Fruit fly (Drosophila melanogaster) whole organism, embryonic: ENCODE results near the gene LysRS.

Experiments
- Awh ChIP-seq: fragments of 200-800 bp; sonication (Bioruptor generic); IDR thresholded peaks from 2 replicates; pipeline ENCODE4, ENCODE4 v1.3.6; 2022; ENCODE audit warnings: missing biosample characterization, missing genetic modification characterization
- B-H2 ChIP-seq: fragments of 200-800 bp; sonication (Bioruptor generic); optimal IDR thresholded peaks from 2 replicates; lab custom pipeline; 2018; ENCODE audit warnings: missing biosample characterization, mild to moderate bottlenecking, missing genetic modification characterization
- CG11085 ChIP-seq: fragments of 200-800 bp; sonication (Bioruptor generic); IDR thresholded peaks from 2 replicates; pipeline ENCODE4 v1.3.6; 2022; ENCODE audit warnings: missing biosample characterization, missing genetic modification characterization
- CG11696 ChIP-seq: fragments of 200-800 bp; sonication (Bioruptor generic); IDR thresholded peaks from 2 replicates; pipeline ENCODE4 v1.3.6; 2022; ENCODE audit warnings: missing biosample characterization, missing genetic modification characterization
- CG11723 ChIP-seq: fragments of 200-800 bp; sonication (Bioruptor generic); optimal IDR thresholded peaks from 2 replicates; lab custom pipeline; 2017; ENCODE audit warnings: missing biosample characterization, mild to moderate bottlenecking, missing genetic modification characterization
- CG12659 ChIP-seq: fragments of 200-800 bp; sonication (Bioruptor generic); optimal IDR thresholded peaks from 3 replicates; lab custom pipeline; 2017; ENCODE audit warnings: mild to moderate bottlenecking, missing biosample characterization, missing genetic modification reagents, missing genetic modification characterization
- CG15479 ChIP-seq: fragments of 200-800 bp; sonication (Bioruptor generic); optimal IDR thresholded peaks from 3 replicates; lab custom pipeline; 2019; ENCODE audit warnings: missing biosample characterization, mild to moderate bottlenecking, missing genetic modification characterization, moderate library complexity
- CG16813 ChIP-seq: fragments of 200-800 bp; sonication (Bioruptor generic); IDR thresholded peaks from 3 replicates; pipeline ENCODE4 v1.3.6; 2022; ENCODE audit warnings: missing biosample characterization, missing genetic modification characterization; ENCODE audit not compliant: partially characterized antibody
- CG17359 ChIP-seq: fragments of 200-800 bp; sonication (Bioruptor generic); optimal IDR thresholded peaks from 3 replicates; lab custom pipeline; 2018; ENCODE audit warnings: missing biosample characterization, mild to moderate bottlenecking, missing genetic modification characterization, moderate library complexity
- CG18262 ChIP-seq: fragments of 200-800 bp; optimal IDR thresholded peaks from 3 replicates; lab custom pipeline; 2019; ENCODE audit warnings: missing biosample characterization, mild to moderate bottlenecking, missing genetic modification characterization, moderate library complexity
- CG2199 ChIP-seq: fragments of 200-800 bp; sonication (Bioruptor generic); IDR thresholded peaks from 3 replicates; pipeline ENCODE4 v1.3.6; 2022; ENCODE audit warnings: missing biosample characterization, missing genetic modification characterization
- CG2875 ChIP-seq: fragments of 200-800 bp; sonication (Bioruptor generic); optimal IDR thresholded peaks from 2 replicates; lab custom pipeline; 2017; ENCODE audit warnings: missing biosample characterization, mild to moderate bottlenecking, missing genetic modification characterization, missing genetic modification reagents
- CG32767 ChIP-seq: fragments of 200-800 bp; sonication (Bioruptor generic); IDR thresholded peaks from 2 replicates; pipeline ENCODE4 v1.3.6; 2022; ENCODE audit warnings: missing biosample characterization, missing genetic modification characterization
- CG32772 ChIP-seq: fragments of 200-800 bp; sonication (Bioruptor generic); IDR thresholded peaks from 2 replicates; pipeline ENCODE4 v1.3.6; 2022; ENCODE audit warnings: missing biosample characterization, missing genetic modification characterization
- CG6791 ChIP-seq: fragments of 200-800 bp; sonication (Bioruptor generic); IDR thresholded peaks from 3 replicates; pipeline ENCODE4 v1.3.6; 2022; ENCODE audit warnings: missing biosample characterization, missing genetic modification characterization; ENCODE audit not compliant: partially characterized antibody
- CG6854 ChIP-seq: fragments of 200-800 bp; sonication (Bioruptor generic); optimal IDR thresholded peaks from 3 replicates; lab custom pipeline; 2017; ENCODE audit warnings: missing biosample characterization, mild to moderate bottlenecking, missing genetic modification characterization
- CG7987 ChIP-seq: fragments of 200-800 bp; sonication (Bioruptor generic); optimal IDR thresholded peaks from 2 replicates; lab custom pipeline; 2018; ENCODE audit warnings: missing biosample characterization, mild to moderate bottlenecking, missing genetic modification characterization, moderate library complexity
- CG8359 ChIP-seq: fragments of 200-800 bp; sonication (Bioruptor generic); optimal IDR thresholded peaks from 2 replicates; lab custom pipeline; 2017; ENCODE audit warnings: missing biosample characterization, mild to moderate bottlenecking, missing genetic modification characterization, borderline replicate concordance
- D19B ChIP-seq: fragments of 200-800 bp; sonication (Bioruptor generic); optimal IDR thresholded peaks from 2 replicates; lab custom pipeline; 2017; ENCODE audit warnings: missing biosample characterization, mild to moderate bottlenecking, missing genetic modification characterization
- E2f2 ChIP-seq: fragments of 200-800 bp; sonication (Bioruptor generic); IDR thresholded peaks from 2 replicates; pipeline ENCODE4 v1.3.6; 2022; ENCODE audit warnings: missing biosample characterization, missing genetic modification characterization
- Gug ChIP-seq: fragments of 200-800 bp; sonication (Bioruptor generic); IDR thresholded peaks from 4 replicates; pipeline ENCODE4 v1.3.6; 2022; ENCODE audit warnings: missing biosample characterization, missing genetic modification characterization
- H15 ChIP-seq: fragments of 200-800 bp; sonication (Bioruptor generic); IDR thresholded peaks from 3 replicates; pipeline ENCODE4 v1.3.6; 2022; ENCODE audit warnings: missing biosample characterization, missing genetic modification characterization
- HLH4C ChIP-seq: fragments of 200-800 bp; sonication (Bioruptor generic); IDR thresholded peaks from 3 replicates; pipeline ENCODE4 v1.3.6; 2022; ENCODE audit warnings: missing biosample characterization, missing genetic modification characterization; ENCODE audit not compliant: partially characterized antibody
- Hr39 ChIP-seq: fragments of >200 bp; optimal IDR thresholded peaks from 2 replicates; lab custom pipeline; 2017
- Lpt ChIP-seq: fragments of >200 bp; optimal IDR thresholded peaks from 2 replicates; lab custom pipeline; 2018; ENCODE audit warnings: missing biosample characterization, missing genetic modification characterization
- Neu2 ChIP-seq: fragments of 200-800 bp; sonication (Bioruptor generic); optimal IDR thresholded peaks from 3 replicates; lab custom pipeline; 2016; ENCODE audit warnings: missing biosample characterization, missing genetic modification characterization, borderline replicate concordance
- Sin3A ChIP-seq: fragments of >200 bp; optimal IDR thresholded peaks from 2 replicates; lab custom pipeline; 2018
- YL-1 ChIP-seq: fragments of 200-800 bp; sonication (Bioruptor generic); optimal IDR thresholded peaks from 3 replicates; lab custom pipeline; 2017; ENCODE audit warnings: missing biosample characterization, mild to moderate bottlenecking, missing genetic modification characterization
- al ChIP-seq: fragments of 200-800 bp; sonication (Bioruptor generic); IDR thresholded peaks from 2 replicates; pipeline ENCODE4 v1.3.6; 2022; ENCODE audit warnings: missing biosample characterization, missing genetic modification characterization
- amos ChIP-seq: fragments of 200-800 bp; sonication (Bioruptor generic); IDR thresholded peaks from 2 replicates; pipeline ENCODE4 v1.3.6; 2022; ENCODE audit warnings: missing biosample characterization, missing genetic modification characterization; ENCODE audit not compliant: partially characterized antibody
- bowl ChIP-seq: fragments of 200-800 bp; sonication (Bioruptor generic); IDR thresholded peaks from 2 replicates; pipeline ENCODE4 v1.3.6; 2022; ENCODE audit warnings: missing biosample characterization, missing genetic modification characterization
- da ChIP-seq: fragments of 200-800 bp; sonication (Bioruptor generic); optimal IDR thresholded peaks from 2 replicates; lab custom pipeline; 2016; ENCODE audit warnings: missing biosample characterization, missing genetic modification characterization
- gce ChIP-seq: fragments of 200-800 bp; sonication (Bioruptor generic); IDR thresholded peaks from 3 replicates; pipeline ENCODE4 v1.3.6; 2022; ENCODE audit warnings: missing biosample characterization, missing genetic modification characterization
- inv ChIP-seq: fragments of 200-800 bp; sonication (Bioruptor generic); IDR thresholded peaks from 2 replicates; pipeline ENCODE4 v1.3.6; 2022; ENCODE audit warnings: missing biosample characterization, missing genetic modification characterization; ENCODE audit not compliant: partially characterized antibody
- ken ChIP-seq: fragments of 200-800 bp; sonication (Bioruptor generic); IDR thresholded peaks from 3 replicates; pipeline ENCODE4 v1.3.6; 2022; ENCODE audit warnings: missing biosample characterization, missing genetic modification characterization
- lmd ChIP-seq: fragments of 200-800 bp; sonication (Bioruptor generic); IDR thresholded peaks from 2 replicates; pipeline ENCODE4 v1.3.6; 2022; ENCODE audit warnings: missing biosample characterization, missing genetic modification characterization
- mam ChIP-seq: fragments of 200-800 bp; sonication (Bioruptor generic); optimal IDR thresholded peaks from 3 replicates; lab custom pipeline; 2016; ENCODE audit warnings: missing biosample characterization, missing genetic modification characterization
- nom ChIP-seq: fragments of 200-800 bp; sonication (Bioruptor generic); optimal IDR thresholded peaks from 2 replicates; lab custom pipeline; 2017; ENCODE audit warnings: missing biosample characterization, missing genetic modification characterization, mild to moderate bottlenecking, moderate library complexity, missing genetic modification reagents
- oc ChIP-seq: fragments of 200-800 bp; sonication (Bioruptor generic); optimal IDR thresholded peaks from 2 replicates; lab custom pipeline; 2018; ENCODE audit warnings: missing biosample characterization, mild to moderate bottlenecking, missing genetic modification characterization, moderate library complexity
- odd ChIP-seq: fragments of 200-800 bp; sonication (Bioruptor generic); optimal IDR thresholded peaks from 2 replicates; lab custom pipeline; 2017; ENCODE audit warnings: missing biosample characterization, mild to moderate bottlenecking, missing genetic modification characterization
- p53 ChIP-seq: fragments of 200-800 bp; sonication (Bioruptor generic); optimal IDR thresholded peaks from 2 replicates; lab custom pipeline; 2016; ENCODE audit warnings: missing biosample characterization, missing genetic modification characterization
- psq ChIP-seq: fragments of 200-800 bp; sonication (Bioruptor generic); optimal IDR thresholded peaks from 2 replicates; lab custom pipeline; 2017; ENCODE audit warnings: missing biosample characterization, missing genetic modification characterization
- row ChIP-seq: fragments of 200-800 bp; sonication (Bioruptor generic); IDR thresholded peaks from 3 replicates; pipeline ENCODE4 v1.3.6; 2022; ENCODE audit warnings: missing biosample characterization, missing genetic modification characterization
- sug ChIP-seq: fragments of 200-800 bp; optimal IDR thresholded peaks from 2 replicates; lab custom pipeline; 2019; ENCODE audit warnings: missing biosample characterization, mild to moderate bottlenecking, missing genetic modification characterization, moderate library complexity
- tgo ChIP-seq: fragments of 200-800 bp; sonication (Bioruptor generic); IDR thresholded peaks from 3 replicates; pipeline ENCODE4 v1.3.6; 2022; ENCODE audit warnings: missing biosample characterization, missing genetic modification characterization
- tll ChIP-seq, 2 experiments: fragments of 200-800 bp in 1 of 2; fragments of >200 bp in 1 of 2; sonication (Bioruptor generic) in 1 of 2; optimal IDR thresholded peaks; 2 replicates each; lab custom pipeline; 2017 to 2019; ENCODE audit warnings: missing biosample characterization in 2 of 2, missing genetic modification characterization in 2 of 2, mild to moderate bottlenecking in 1 of 2, moderate library complexity in 1 of 2
- ttk ChIP-seq: fragments of 200-800 bp; sonication (Bioruptor generic); IDR thresholded peaks from 2 replicates; pipeline ENCODE4 v2.1.2; 2022; ENCODE audit warnings: missing biosample characterization, missing genetic modification characterization
- vnd ChIP-seq: fragments of 200-800 bp; sonication (Bioruptor generic); IDR thresholded peaks from 3 replicates; pipeline ENCODE4 v1.3.6; 2022; ENCODE audit warnings: missing biosample characterization, missing genetic modification characterization; ENCODE audit not compliant: partially characterized antibody
- yki ChIP-seq: fragments of >200 bp; optimal IDR thresholded peaks from 3 replicates; lab custom pipeline; 2018
- zen ChIP-seq: fragments of 200-800 bp; sonication (Bioruptor generic); optimal IDR thresholded peaks from 3 replicates; lab custom pipeline; 2018; ENCODE audit warnings: missing biosample characterization, mild to moderate bottlenecking, missing genetic modification characterization, moderate library complexity

The LysRS gene

dm6 chrX:9599158-9600082 lies 9.3 kb downstream of the LysRS start (continued):
- no peak for TF ChIP-seq lmd (GFP tag; lab: Robert Waterston, UW)
- TF ChIP-seq al, result no peak
- no peak for TF ChIP-seq ken
- no peak for TF ChIP-seq Sin3A (lab: Kevin White, UChicago)
- TF ChIP-seq odd (GFP tag; lab: Kevin White, UChicago), result no peak
- TF ChIP-seq CG8359 (GFP tag; lab: Kevin White, UChicago), result no peak
- TF ChIP-seq E2f2 (GFP tag; lab: Robert Waterston, UW), result no peak
- TF ChIP-seq Gug, result no peak
- TF ChIP-seq oc, result no peak
- TF ChIP-seq Neu2 (GFP tag; lab: Kevin White, UChicago), result no peak
- TF ChIP-seq Lpt (GFP tag; lab: Kevin White, UChicago), result no peak
- no peak for TF ChIP-seq CG18262 (tag; lab: Kevin White, UChicago)
- no peak for TF ChIP-seq tgo (GFP tag; lab: Robert Waterston, UW)
- no peak for TF ChIP-seq vnd (GFP tag; lab: Robert Waterston, UW)
- TF ChIP-seq amos (GFP tag; lab: Robert Waterston, UW), result no peak
- TF ChIP-seq CG11723, result no peak
- no peak for TF ChIP-seq CG16813 (GFP tag; lab: Robert Waterston, UW)
- TF ChIP-seq CG12659, result no peak
- no peak for TF ChIP-seq H15
- no peak for TF ChIP-seq D19B (GFP tag; lab: Kevin White, UChicago)
- peak; percentile 67 for TF ChIP-seq sug
- TF ChIP-seq CG11696, result no peak
- TF ChIP-seq nom, result no peak
- TF ChIP-seq tll (GFP tag; optimal IDR thresholded peaks at IDR 0.05; lab: Kevin White, UChicago), result no peak
- TF ChIP-seq CG11085 (GFP tag; lab: Robert Waterston, UW), result no peak
- TF ChIP-seq CG15479, result peak; percentile 70
- no peak for TF ChIP-seq CG7987 (GFP tag; lab: Kevin White, UChicago)
- TF ChIP-seq mam (GFP tag; lab: Kevin White, UChicago), result no peak
- TF ChIP-seq CG6854 (GFP tag; lab: Kevin White, UChicago), result no peak
- TF ChIP-seq gce (GFP tag; lab: Robert Waterston, UW), result no peak
- TF ChIP-seq CG2875 (GFP tag; lab: Kevin White, UChicago), result no peak
- no peak for TF ChIP-seq B-H2 (GFP tag; lab: Kevin White, UChicago)
- TF ChIP-seq da (GFP tag; lab: Kevin White, UChicago), result no peak
- TF ChIP-seq HLH4C (GFP tag; lab: Robert Waterston, UW), result no peak
- peak; percentile 44 for TF ChIP-seq p53 (GFP tag; lab: Kevin White, UChicago)
- no peak for TF ChIP-seq psq (GFP tag; lab: Kevin White, UChicago)
- TF ChIP-seq Awh (GFP tag; lab: Robert Waterston, UW), result peak; percentile 52
- no peak for TF ChIP-seq bowl (GFP tag; lab: Robert Waterston, UW)
- no peak for TF ChIP-seq Hr39 (lab: Kevin White, UChicago)
- no peak for TF ChIP-seq ttk (GFP tag; lab: Robert Waterston, UW)
- no peak for TF ChIP-seq zen
- TF ChIP-seq inv (GFP tag; lab: Robert Waterston, UW), result no peak
- TF ChIP-seq YL-1, result no peak
- TF ChIP-seq yki (lab: Kevin White, UChicago), result no peak
- no peak for TF ChIP-seq CG6791 (GFP tag; lab: Robert Waterston, UW)
- no peak for TF ChIP-seq row (GFP tag; lab: Robert Waterston, UW)
- TF ChIP-seq CG32772 (GFP tag; lab: Robert Waterston, UW), result no peak
- TF ChIP-seq CG32767 (GFP tag; lab: Robert Waterston, UW), result no peak
- no peak for TF ChIP-seq CG2199
- TF ChIP-seq CG17359 (tag; lab: Kevin White, UChicago), result no peak
